Fruit fly (Drosophila melanogaster) whole organism, embryonic: ENCODE measurements around the gene CG4957.
A peak's percentile ranks its signal among the peaks of the same experiment; 100 is the strongest.

ENCODE experiments used
- Abd-B ChIP-seq: fragments of 200-800 bp; sonication (Bioruptor generic); optimal IDR thresholded peaks from 2 replicates; lab custom pipeline; 2018; ENCODE audit warnings: missing biosample characterization, mild to moderate bottlenecking, missing genetic modification characterization, moderate library complexity
- Atf6 ChIP-seq: fragments of 200-800 bp; sonication (Bioruptor generic); IDR thresholded peaks from 2 replicates; pipeline ENCODE4 v1.3.6; 2022; ENCODE audit warnings: missing biosample characterization, missing genetic modification characterization
- CG10209 ChIP-seq: fragments of 200-800 bp; sonication (Bioruptor generic); optimal IDR thresholded peaks from 3 replicates; lab custom pipeline; 2017; ENCODE audit warnings: missing biosample characterization, mild to moderate bottlenecking, missing genetic modification characterization, missing genetic modification reagents
- CG10462 ChIP-seq: fragments of 200-800 bp; sonication (Bioruptor generic); optimal IDR thresholded peaks from 2 replicates; lab custom pipeline; 2016; ENCODE audit warnings: missing biosample characterization, missing genetic modification characterization
- CG10654 ChIP-seq: fragments of 200-800 bp; sonication (Bioruptor generic); optimal IDR thresholded peaks from 2 replicates; lab custom pipeline; 2016; ENCODE audit warnings: missing biosample characterization, missing genetic modification characterization
- CG11093 ChIP-seq: fragments of 200-800 bp; sonication (Bioruptor generic); IDR thresholded peaks from 3 replicates; pipeline ENCODE4 v1.3.6; 2022; ENCODE audit warnings: missing biosample characterization, missing genetic modification characterization
- CG13624 ChIP-seq: fragments of 200-800 bp; sonication (Bioruptor generic); optimal IDR thresholded peaks from 2 replicates; lab custom pipeline; 2016; ENCODE audit warnings: missing biosample characterization, missing genetic modification characterization
- CG15514 ChIP-seq: fragments of 200-800 bp; sonication (Bioruptor generic); optimal IDR thresholded peaks from 3 replicates; lab custom pipeline; 2017; ENCODE audit warnings: missing biosample characterization, missing genetic modification characterization, mild to moderate bottlenecking, moderate library complexity, missing genetic modification reagents
- CG17912 ChIP-seq: fragments of 200-800 bp; sonication (Bioruptor generic); optimal IDR thresholded peaks from 2 replicates; lab custom pipeline; 2018; ENCODE audit warnings: missing biosample characterization, mild to moderate bottlenecking, missing genetic modification characterization
- CG1832 ChIP-seq: fragments of 200-800 bp; sonication (Bioruptor generic); optimal IDR thresholded peaks from 2 replicates; lab custom pipeline; 2017; ENCODE audit warnings: missing biosample characterization, mild to moderate bottlenecking, missing genetic modification characterization, inconsistent platforms
- CG2120 ChIP-seq: fragments of 200-800 bp; sonication (Bioruptor generic); optimal IDR thresholded peaks from 3 replicates; lab custom pipeline; 2016; ENCODE audit warnings: missing biosample characterization, missing genetic modification characterization
- CG2199 ChIP-seq: fragments of 200-800 bp; sonication (Bioruptor generic); IDR thresholded peaks from 3 replicates; pipeline ENCODE4 v1.3.6; 2022; ENCODE audit warnings: missing biosample characterization, missing genetic modification characterization
- CG2875 ChIP-seq: fragments of 200-800 bp; sonication (Bioruptor generic); optimal IDR thresholded peaks from 2 replicates; lab custom pipeline; 2017; ENCODE audit warnings: missing biosample characterization, mild to moderate bottlenecking, missing genetic modification characterization, missing genetic modification reagents
- CG31224 ChIP-seq: fragments of 200-800 bp; sonication (Bioruptor generic); IDR thresholded peaks from 2 replicates; pipeline ENCODE4 v1.3.6; 2022; ENCODE audit warnings: missing biosample characterization, missing genetic modification characterization
- CG33213 ChIP-seq: fragments of 200-800 bp; sonication (Bioruptor generic); optimal IDR thresholded peaks from 3 replicates; lab custom pipeline; 2016; ENCODE audit warnings: missing biosample characterization, missing genetic modification characterization
- CG4360 ChIP-seq: fragments of 200-800 bp; sonication (Bioruptor generic); IDR thresholded peaks from 2 replicates; pipeline ENCODE4 v1.3.6; 2022; ENCODE audit warnings: missing biosample characterization, missing genetic modification characterization
- CG4617 ChIP-seq: fragments of 200-800 bp; sonication (Bioruptor generic); optimal IDR thresholded peaks from 3 replicates; lab custom pipeline; 2016; ENCODE audit warnings: missing biosample characterization, missing genetic modification characterization, borderline replicate concordance
- CG7928 ChIP-seq: fragments of 200-800 bp; sonication (Bioruptor generic); optimal IDR thresholded peaks from 2 replicates; lab custom pipeline; 2017; ENCODE audit warnings: missing biosample characterization, mild to moderate bottlenecking, missing genetic modification characterization
- CG7963 ChIP-seq: fragments of 200-800 bp; sonication (Bioruptor generic); IDR thresholded peaks from 3 replicates; pipeline ENCODE4 v1.3.6; 2022; ENCODE audit warnings: missing biosample characterization, missing genetic modification characterization; ENCODE audit not compliant: partially characterized antibody
- CG9797 ChIP-seq: fragments of 200-800 bp; sonication (Bioruptor generic); optimal IDR thresholded peaks from 3 replicates; lab custom pipeline; 2018; ENCODE audit warnings: missing biosample characterization, mild to moderate bottlenecking, missing genetic modification characterization
- E2f2 ChIP-seq: fragments of 200-800 bp; sonication (Bioruptor generic); IDR thresholded peaks from 2 replicates; pipeline ENCODE4 v1.3.6; 2022; ENCODE audit warnings: missing biosample characterization, missing genetic modification characterization
- Fer3 ChIP-seq: fragments of 200-800 bp; sonication (Bioruptor generic); optimal IDR thresholded peaks from 2 replicates; lab custom pipeline; 2018; ENCODE audit warnings: missing biosample characterization, mild to moderate bottlenecking, missing genetic modification characterization, moderate library complexity
- GATAe ChIP-seq: fragments of 200-800 bp; sonication (Bioruptor generic); conservative IDR thresholded peaks from 2 replicates; pipeline ENCODE4 v1.3.6; 2022; ENCODE audit warnings: missing biosample characterization, missing genetic modification characterization
- H15 ChIP-seq: fragments of 200-800 bp; sonication (Bioruptor generic); IDR thresholded peaks from 3 replicates; pipeline ENCODE4 v1.3.6; 2022; ENCODE audit warnings: missing biosample characterization, missing genetic modification characterization
- HLH3B ChIP-seq: fragments of 200-800 bp; sonication (Bioruptor generic); IDR thresholded peaks from 2 replicates; pipeline ENCODE4 v1.3.6; 2022; ENCODE audit warnings: missing biosample characterization, missing genetic modification characterization
- NfI ChIP-seq: fragments of 200-800 bp; sonication (Bioruptor generic); optimal IDR thresholded peaks from 3 replicates; lab custom pipeline; 2018; ENCODE audit warnings: missing biosample characterization, mild to moderate bottlenecking, missing genetic modification characterization, moderate library complexity
- Optix ChIP-seq: fragments of 200-800 bp; sonication (Bioruptor generic); IDR thresholded peaks from 3 replicates; pipeline ENCODE4 v1.3.6; 2022; ENCODE audit warnings: missing biosample characterization, missing genetic modification characterization
- PHDP ChIP-seq: fragments of 200-800 bp; sonication (Bioruptor generic); optimal IDR thresholded peaks from 3 replicates; lab custom pipeline; 2018; ENCODE audit warnings: missing biosample characterization, mild to moderate bottlenecking, missing genetic modification characterization, moderate library complexity
- Pdp1 ChIP-seq, 2 experiments: fragments of 200-800 bp; sonication (Bioruptor generic); optimal IDR thresholded peaks; 3 replicates each; lab custom pipeline; 2016; ENCODE audit warnings: missing biosample characterization in 2 of 2, missing genetic modification characterization in 2 of 2, mild to moderate bottlenecking in 1 of 2, moderate library complexity in 1 of 2
- Sin3A ChIP-seq: fragments of >200 bp; optimal IDR thresholded peaks from 2 replicates; lab custom pipeline; 2018
- Six4 ChIP-seq: fragments of 200-800 bp; sonication (Bioruptor generic); optimal IDR thresholded peaks from 2 replicates; lab custom pipeline; 2016; ENCODE audit warnings: missing biosample characterization, missing genetic modification characterization
- Stat92E ChIP-seq, 3 experiments: fragments of >200 bp in 2 of 3; fragments of 200-800 bp in 1 of 3; sonication (Bioruptor generic) in 1 of 3; optimal IDR thresholded peaks; 2 replicates each; lab custom pipeline; 2017 to 2019; ENCODE audit warnings: missing biosample characterization in 3 of 3, missing genetic modification characterization in 3 of 3, mild to moderate bottlenecking in 1 of 3, moderate library complexity in 1 of 3
- TFAM ChIP-seq: fragments of 200-800 bp; sonication (Bioruptor generic); optimal IDR thresholded peaks from 2 replicates; lab custom pipeline; 2017; ENCODE audit warnings: missing biosample characterization, missing genetic modification characterization, inconsistent platforms
- bcd ChIP-seq: fragments of 200-800 bp; sonication (Bioruptor generic); optimal IDR thresholded peaks from 2 replicates; lab custom pipeline; 2017; ENCODE audit warnings: missing biosample characterization, mild to moderate bottlenecking, missing genetic modification characterization
- crol ChIP-seq: fragments of 200-800 bp; sonication (Bioruptor generic); IDR thresholded peaks from 2 replicates; pipeline ENCODE4 v1.3.6; 2022; ENCODE audit warnings: missing biosample characterization, missing genetic modification characterization
- da ChIP-seq: fragments of 200-800 bp; sonication (Bioruptor generic); optimal IDR thresholded peaks from 2 replicates; lab custom pipeline; 2016; ENCODE audit warnings: missing biosample characterization, missing genetic modification characterization
- danr ChIP-seq: fragments of 200-800 bp; sonication (Bioruptor generic); IDR thresholded peaks from 2 replicates; pipeline ENCODE4 v1.3.6; 2022; ENCODE audit warnings: missing biosample characterization, missing genetic modification characterization
- dmrt99B ChIP-seq: fragments of 200-800 bp; sonication (Bioruptor generic); optimal IDR thresholded peaks from 2 replicates; lab custom pipeline; 2018; ENCODE audit warnings: missing biosample characterization, mild to moderate bottlenecking, missing genetic modification characterization, moderate library complexity
- eve ChIP-seq, 2 experiments: fragments of >200 bp; optimal IDR thresholded peaks; 2 replicates each; lab custom pipeline; 2017; ENCODE audit warnings: missing biosample characterization in 2 of 2, missing genetic modification characterization in 2 of 2
- eyg ChIP-seq: fragments of 200-800 bp; sonication (Bioruptor generic); optimal IDR thresholded peaks from 3 replicates; lab custom pipeline; 2016; ENCODE audit warnings: missing biosample characterization, missing genetic modification characterization
- gem ChIP-seq: fragments of 200-800 bp; sonication (Bioruptor generic); optimal IDR thresholded peaks from 2 replicates; lab custom pipeline; 2019; ENCODE audit warnings: missing biosample characterization, mild to moderate bottlenecking, missing genetic modification characterization, moderate library complexity
- kni ChIP-seq: fragments of 200-800 bp; sonication (Bioruptor generic); optimal IDR thresholded peaks from 3 replicates; lab custom pipeline; 2017; ENCODE audit warnings: mild to moderate bottlenecking, missing biosample characterization, missing genetic modification reagents, missing genetic modification characterization
- oc ChIP-seq: fragments of 200-800 bp; sonication (Bioruptor generic); optimal IDR thresholded peaks from 2 replicates; lab custom pipeline; 2018; ENCODE audit warnings: missing biosample characterization, mild to moderate bottlenecking, missing genetic modification characterization, moderate library complexity
- scrt ChIP-seq: fragments of 200-800 bp; sonication (Bioruptor generic); optimal IDR thresholded peaks from 2 replicates; lab custom pipeline; 2018; ENCODE audit warnings: missing biosample characterization, mild to moderate bottlenecking, missing genetic modification characterization, moderate library complexity
- sens ChIP-seq: fragments of 200-800 bp; sonication (Bioruptor generic); peaks from one replicate; lab custom pipeline; 2016; ENCODE audit warnings: missing biosample characterization, missing genetic modification characterization
- sim ChIP-seq: fragments of 200-800 bp; sonication (Bioruptor generic); IDR thresholded peaks from 2 replicates; pipeline ENCODE4 v1.3.6; 2022; ENCODE audit warnings: missing biosample characterization, missing genetic modification characterization
- trh ChIP-seq: fragments of 200-800 bp; sonication (Bioruptor generic); optimal IDR thresholded peaks from 2 replicates; lab custom pipeline; 2016; ENCODE audit warnings: missing biosample characterization, missing genetic modification characterization
- wek ChIP-seq: fragments of 200-800 bp; sonication (Bioruptor generic); optimal IDR thresholded peaks from 3 replicates; lab custom pipeline; 2018; ENCODE audit warnings: missing biosample characterization, mild to moderate bottlenecking, missing genetic modification characterization, moderate library complexity
- zfh2 ChIP-seq: fragments of 200-800 bp; sonication (Bioruptor generic); optimal IDR thresholded peaks from 2 replicates; lab custom pipeline; 2016; ENCODE audit warnings: missing biosample characterization, missing genetic modification characterization

The CG4957 gene

DNA sequence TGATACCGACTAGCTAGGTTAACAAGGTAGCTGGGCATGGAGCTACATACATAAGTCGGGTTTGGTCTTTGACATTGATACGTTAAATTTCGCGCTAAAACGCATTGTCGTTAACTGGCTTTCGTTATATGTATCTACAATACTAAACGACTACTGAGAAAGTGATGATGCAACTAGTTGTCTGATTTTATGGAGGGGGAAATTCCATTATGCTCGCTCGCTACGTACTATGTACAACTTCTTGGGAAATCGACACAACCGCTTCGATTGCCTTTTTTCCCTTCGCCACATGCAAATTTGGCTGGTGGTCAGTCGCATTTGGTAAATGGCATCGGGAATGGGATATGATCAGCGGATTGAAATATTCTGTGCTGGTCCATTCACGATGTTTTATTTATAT is 48.7 kb upstream of the CG4957 start (continued):
- TF ChIP-seq NfI (GFP tag; lab: Kevin White, UChicago): no peak
- peak; percentile 36 for TF ChIP-seq scrt
- no peak for TF ChIP-seq CG7928 (GFP tag; lab: Kevin White, UChicago)
- 0 out of 2 replicates have a peak, but pooled peaks have one; percentile 8 for TF ChIP-seq HLH3B (GFP tag; lab: Robert Waterston, UW)
- no peak for TF ChIP-seq Atf6 (GFP tag; lab: Robert Waterston, UW)
- TF ChIP-seq Fer3 (tag; lab: Kevin White, UChicago): no peak
- TF ChIP-seq zfh2 (GFP tag; lab: Kevin White, UChicago): no peak
- TF ChIP-seq CG2199 (GFP tag; lab: Robert Waterston, UW): 0 out of 3 replicates have a peak, but pooled peaks have one; percentile 32
- peak in 1 of 2 experiments; percentile 96 for TF ChIP-seq Pdp1 (GFP tag; optimal IDR thresholded peaks at IDR 0.05; lab: Kevin White, UChicago)
- TF ChIP-seq oc: no peak
- TF ChIP-seq Stat92E (GFP tag; optimal IDR thresholded peaks at IDR 0.05; lab: Kevin White, UChicago): no peak
- no peak for TF ChIP-seq CG33213 (GFP tag; lab: Kevin White, UChicago)
- TF ChIP-seq Six4 (GFP tag; lab: Kevin White, UChicago): no peak
- TF ChIP-seq Sin3A (lab: Kevin White, UChicago): no peak
- no peak for TF ChIP-seq PHDP (tag; lab: Kevin White, UChicago)
- TF ChIP-seq sens (GFP tag; lab: Kevin White, UChicago): peak; percentile 40
- TF ChIP-seq CG11093: no peak
- TF ChIP-seq CG9797 (GFP tag; lab: Kevin White, UChicago): no peak
- TF ChIP-seq TFAM (GFP tag; lab: Kevin White, UChicago): no peak
- TF ChIP-seq CG2875 (GFP tag; lab: Kevin White, UChicago): no peak
- TF ChIP-seq CG13624 (GFP tag; lab: Kevin White, UChicago): no peak
- TF ChIP-seq CG4617 (GFP tag; lab: Kevin White, UChicago): no peak

DNA sequence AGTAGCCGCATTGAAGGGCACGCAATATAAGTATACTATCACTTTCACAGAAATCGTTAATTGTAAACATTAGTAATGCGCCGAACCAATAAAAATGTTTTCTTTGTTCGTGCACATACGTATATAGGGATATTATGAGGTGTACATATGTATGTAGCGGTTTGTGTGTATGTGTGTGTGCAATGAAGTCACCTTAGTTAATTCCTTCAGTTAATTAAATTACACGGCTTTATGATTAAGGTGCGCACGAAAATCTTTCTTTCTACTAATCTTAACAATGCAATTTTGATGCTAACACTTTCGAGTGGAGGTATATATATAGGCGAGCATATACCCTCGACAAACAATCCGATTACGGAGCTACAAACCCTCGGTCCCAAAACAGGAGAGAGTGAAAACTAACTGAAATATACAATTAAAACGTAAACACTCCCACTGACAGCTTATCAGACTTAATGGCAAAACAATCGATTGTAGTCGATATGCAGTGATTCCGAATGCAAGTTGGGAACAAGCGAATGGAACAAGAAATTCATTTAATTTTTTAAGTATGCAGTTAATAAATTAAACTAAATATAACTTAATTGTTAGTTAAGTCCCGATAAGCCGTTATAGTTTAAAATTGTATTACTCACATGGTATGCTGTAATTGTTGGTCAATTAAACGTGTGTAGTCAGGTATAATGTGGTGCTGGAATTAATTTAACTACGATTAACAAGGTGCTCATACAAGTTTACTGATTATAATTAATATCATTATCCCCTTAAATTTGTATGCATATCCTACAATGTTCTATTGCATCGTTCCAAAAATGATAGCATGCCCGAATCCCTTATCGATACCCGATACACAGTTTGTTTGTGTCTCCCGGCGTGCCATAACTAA is 47.9 kb upstream of the CG4957 start, which contains the start of the genes Npc1a and Prosalpha6:
Gene Npc1a (minus strand): TSS at position 716 of the 886 bp plus-strand sequence.
Gene Prosalpha6 (plus strand): TSS at position 851 of the 886 bp plus-strand sequence.
- TF ChIP-seq CG10654 (GFP tag; lab: Kevin White, UChicago): no peak
- no peak for TF ChIP-seq sim (GFP tag; lab: Robert Waterston, UW)
- TF ChIP-seq E2f2 (GFP tag; lab: Robert Waterston, UW): no peak; the same call in 1 of the 2 replicates
- no peak for TF ChIP-seq danr (GFP tag; lab: Robert Waterston, UW)
- TF ChIP-seq eve (GFP tag; optimal IDR thresholded peaks at IDR 0.05; lab: Kevin White, UChicago): no peak
- no peak for TF ChIP-seq GATAe (GFP tag; lab: Robert Waterston, UW)
- no peak for TF ChIP-seq gem
- TF ChIP-seq wek (GFP tag; lab: Kevin White, UChicago): no peak
- no peak for TF ChIP-seq CG31224 (GFP tag; lab: Robert Waterston, UW)
- TF ChIP-seq dmrt99B: no peak
- peak; percentile 16 for TF ChIP-seq CG15514 (GFP tag; lab: Kevin White, UChicago)
- TF ChIP-seq trh (GFP tag; lab: Kevin White, UChicago): no peak
- TF ChIP-seq kni (GFP tag; lab: Kevin White, UChicago): no peak
- no peak for TF ChIP-seq Optix (GFP tag; lab: Robert Waterston, UW)
- no peak for TF ChIP-seq Abd-B (GFP tag; lab: Kevin White, UChicago)
- no peak for TF ChIP-seq CG10209 (GFP tag; lab: Kevin White, UChicago)
- TF ChIP-seq eyg (GFP tag; lab: Kevin White, UChicago): no peak
- TF ChIP-seq CG2120 (GFP tag; lab: Kevin White, UChicago): peak; percentile 36
- no peak for TF ChIP-seq CG17912 (GFP tag; lab: Kevin White, UChicago)
- TF ChIP-seq da (GFP tag; lab: Kevin White, UChicago): no peak
- TF ChIP-seq H15 (GFP tag; lab: Robert Waterston, UW): no peak
- TF ChIP-seq crol (GFP tag; lab: Robert Waterston, UW): no peak
- no peak for TF ChIP-seq bcd
- no peak for TF ChIP-seq CG10462 (GFP tag; lab: Kevin White, UChicago)
- TF ChIP-seq CG4360 (GFP tag; lab: Robert Waterston, UW): no peak
- no peak for TF ChIP-seq CG1832 (GFP tag; lab: Kevin White, UChicago)
- TF ChIP-seq CG7963: 0 out of 3 replicates have a peak, but pooled peaks have one; percentile 56
